Worm (Caenorhabditis elegans) whole organism, young adult: ENCODE data around the gene mrpl-39.

Source experiments
- B0336.3 ChIP-seq: fragments of 200-800 bp; sonication (Bioruptor generic); IDR thresholded peaks from 2 replicates; pipeline ENCODE4 v1.3.6; 2022; ENCODE audit warnings: missing genetic modification characterization, missing compliant biosample characterization
- C17E4.6 ChIP-seq: fragments of 200-800 bp; sonication (Bioruptor generic); IDR thresholded peaks from 2 replicates; pipeline ENCODE4 v1.3.6; 2022; ENCODE audit warnings: missing genetic modification reagents, missing genetic modification characterization, missing compliant biosample characterization
- D2030.7 ChIP-seq: fragments of 200-800 bp; sonication (Bioruptor generic); IDR thresholded peaks from 2 replicates; pipeline ENCODE4 v1.3.6; 2022; ENCODE audit warnings: missing genetic modification reagents, missing genetic modification characterization, missing compliant biosample characterization
- F33H1.4 ChIP-seq: fragments of 200-800 bp; sonication (Bioruptor generic); IDR thresholded peaks from 2 replicates; pipeline ENCODE4 v1.3.6; 2022; ENCODE audit warnings: missing genetic modification reagents, missing genetic modification characterization, missing compliant biosample characterization
- F52B5.7 ChIP-seq: sonication (generic microtip); optimal IDR thresholded peaks from 2 replicates; lab custom pipeline; 2016; ENCODE audit warnings: mild to moderate bottlenecking, missing genetic modification characterization, missing compliant biosample characterization
- K12H6.12 ChIP-seq: fragments of 200-800 bp; sonication (Bioruptor generic); optimal IDR thresholded peaks from 2 replicates; lab custom pipeline; 2018; ENCODE audit warnings: mild to moderate bottlenecking, missing genetic modification characterization, missing compliant biosample characterization
- Y53F4B.3 ChIP-seq: fragments of 200-800 bp; sonication (Bioruptor generic); IDR thresholded peaks from 2 replicates; pipeline ENCODE4 v1.3.6; 2022; ENCODE audit warnings: missing genetic modification reagents, missing genetic modification characterization, missing compliant biosample characterization
- Y79H2A.3 ChIP-seq: fragments of 200-800 bp; sonication (Bioruptor generic); conservative IDR thresholded peaks from 2 replicates; pipeline ENCODE4 v1.3.6; 2022; ENCODE audit warnings: missing genetic modification reagents, missing genetic modification characterization, missing compliant biosample characterization
- Y95B8A.8 ChIP-seq: fragments of 200-800 bp; sonication (Bioruptor generic); IDR thresholded peaks from 2 replicates; pipeline ENCODE4 v1.3.6; 2022; ENCODE audit warnings: missing genetic modification reagents, missing genetic modification characterization, missing compliant biosample characterization
- akir-1 ChIP-seq: fragments of 200-800 bp; sonication (Bioruptor generic); optimal IDR thresholded peaks from 2 replicates; lab custom pipeline; 2018; ENCODE audit warnings: mild to moderate bottlenecking, missing genetic modification characterization, moderate library complexity, missing compliant biosample characterization
- aptf-2 ChIP-seq: fragments of 200-800 bp; sonication (Bioruptor generic); conservative IDR thresholded peaks from 2 replicates; pipeline ENCODE4 v1.3.6; 2022; ENCODE audit warnings: missing genetic modification reagents, missing genetic modification characterization, missing compliant biosample characterization
- athp-1 ChIP-seq: sonication (generic microtip); optimal IDR thresholded peaks from 2 replicates; lab custom pipeline; 2017; ENCODE audit warnings: mild to moderate bottlenecking, missing genetic modification characterization, missing compliant biosample characterization
- attf-5 ChIP-seq: fragments of 200-800 bp; sonication (Bioruptor generic); optimal IDR thresholded peaks from 2 replicates; lab custom pipeline; 2018; ENCODE audit warnings: mild to moderate bottlenecking, missing genetic modification characterization, missing compliant biosample characterization
- attf-6 ChIP-seq: fragments of 200-800 bp; sonication (Bioruptor generic); IDR thresholded peaks from 2 replicates; pipeline ENCODE4 v1.3.6; 2022; ENCODE audit warnings: missing genetic modification reagents, missing genetic modification characterization, missing compliant biosample characterization
- bed-2 ChIP-seq: fragments of 200-800 bp; sonication (Bioruptor generic); IDR thresholded peaks from 2 replicates; pipeline ENCODE4 v1.3.6; 2022; ENCODE audit warnings: missing genetic modification reagents, missing genetic modification characterization, missing compliant biosample characterization
- cebp-1 ChIP-seq, 2 experiments: fragments of 200-800 bp in 1 of 2; sonication (Bioruptor generic) in 1 of 2; sonication (generic microtip) in 1 of 2; IDR thresholded peaks in 1 of 2; optimal IDR thresholded peaks in 1 of 2; 2 replicates each; pipeline versions ENCODE4 v1.3.6 to Lab custom; 2017 to 2022; ENCODE audit warnings: missing compliant biosample characterization in 2 of 2, missing genetic modification characterization in 2 of 2, mild to moderate bottlenecking in 1 of 2, missing genetic modification reagents in 1 of 2, moderate library complexity in 1 of 2
- cebp-2 ChIP-seq: fragments of 200-800 bp; sonication (Bioruptor generic); IDR thresholded peaks from 2 replicates; pipeline ENCODE4 v1.3.6; 2022; ENCODE audit warnings: missing genetic modification characterization, missing compliant biosample characterization
- ceh-100 ChIP-seq: fragments of 200-800 bp; sonication (Bioruptor generic); IDR thresholded peaks from 2 replicates; pipeline ENCODE4 v1.3.6; 2022; ENCODE audit warnings: missing genetic modification reagents, missing genetic modification characterization, missing compliant biosample characterization
- ceh-27 ChIP-seq: fragments of 200-800 bp; sonication (Bioruptor generic); optimal IDR thresholded peaks from 2 replicates; lab custom pipeline; 2018; ENCODE audit warnings: mild to moderate bottlenecking, missing genetic modification characterization, moderate library complexity, missing compliant biosample characterization
- ceh-91 ChIP-seq: fragments of 200-800 bp; sonication (Bioruptor generic); IDR thresholded peaks from 2 replicates; pipeline ENCODE4 v1.3.6; 2022; ENCODE audit warnings: missing genetic modification reagents, missing genetic modification characterization, missing compliant biosample characterization
- dox-1 ChIP-seq: fragments of 200-800 bp; sonication (Bioruptor generic); IDR thresholded peaks from 2 replicates; pipeline ENCODE4 v1.3.6; 2022; ENCODE audit warnings: missing genetic modification reagents, missing genetic modification characterization, missing compliant biosample characterization
- dpff-1 ChIP-seq: sonication (generic microtip); optimal IDR thresholded peaks from 2 replicates; lab custom pipeline; 2017; ENCODE audit warnings: mild to moderate bottlenecking, missing genetic modification characterization, missing compliant biosample characterization
- egl-18 ChIP-seq: fragments of 200-800 bp; sonication (Bioruptor generic); IDR thresholded peaks from 2 replicates; pipeline ENCODE4 v1.3.6; 2022; ENCODE audit warnings: missing genetic modification reagents, missing genetic modification characterization, missing compliant biosample characterization
- egl-44 ChIP-seq: fragments of 200-800 bp; sonication (Bioruptor generic); IDR thresholded peaks from 2 replicates; pipeline ENCODE4 v1.3.6; 2022; ENCODE audit warnings: missing genetic modification reagents, missing genetic modification characterization, missing compliant biosample characterization
- egrh-3 ChIP-seq: fragments of 200-800 bp; sonication (Bioruptor generic); IDR thresholded peaks from 2 replicates; pipeline ENCODE4 v1.3.6; 2022; ENCODE audit warnings: missing genetic modification reagents, missing genetic modification characterization, missing compliant biosample characterization
- him-1 ChIP-seq: sonication (generic microtip); optimal IDR thresholded peaks from 2 replicates; lab custom pipeline; 2016; ENCODE audit warnings: missing genotype, missing genetic modification reagents, missing genetic modification characterization, missing compliant biosample characterization
- hlh-26 ChIP-seq: fragments of 200-800 bp; sonication (Bioruptor generic); conservative IDR thresholded peaks from 2 replicates; pipeline ENCODE4 v1.3.6; 2022; ENCODE audit warnings: missing genetic modification reagents, missing genetic modification characterization, missing compliant biosample characterization
- hmg-1.2 ChIP-seq: fragments of 200-800 bp; sonication (Bioruptor generic); IDR thresholded peaks from 2 replicates; pipeline ENCODE4 v1.3.6; 2022; ENCODE audit warnings: missing genetic modification reagents, missing genetic modification characterization, missing compliant biosample characterization
- hmg-20 ChIP-seq: fragments of 200-800 bp; sonication (Bioruptor generic); IDR thresholded peaks from 2 replicates; pipeline ENCODE4 v1.3.6; 2022; ENCODE audit warnings: missing genetic modification reagents, missing genetic modification characterization, missing compliant biosample characterization
- let-607 ChIP-seq, 2 experiments: fragments of 200-800 bp in 1 of 2; sonication (Bioruptor generic) in 1 of 2; sonication (generic microtip) in 1 of 2; optimal IDR thresholded peaks; 2 replicates each; lab custom pipeline; 2016 to 2018; ENCODE audit warnings: mild to moderate bottlenecking in 2 of 2, missing compliant biosample characterization in 2 of 2, missing genetic modification characterization in 2 of 2, moderate library complexity in 2 of 2, missing genotype in 1 of 2
- lin-26 ChIP-seq: fragments of 200-800 bp; sonication (Bioruptor generic); IDR thresholded peaks from 2 replicates; pipeline ENCODE4 v1.3.6; 2022; ENCODE audit warnings: missing genetic modification reagents, missing genetic modification characterization, missing compliant biosample characterization
- mcd-1 ChIP-seq: fragments of 200-800 bp; sonication (Bioruptor generic); IDR thresholded peaks from 2 replicates; pipeline ENCODE4 v1.3.6; 2022; ENCODE audit warnings: missing genetic modification reagents, missing genetic modification characterization, missing compliant biosample characterization
- nfya-1 ChIP-seq: sonication (generic microtip); optimal IDR thresholded peaks from 2 replicates; lab custom pipeline; 2017; ENCODE audit warnings: antibody characterized with exemption, missing compliant biosample characterization, missing genetic modification characterization, borderline replicate concordance; ENCODE audit not compliant: insufficient read depth
- nfyb-1 ChIP-seq: fragments of 200-800 bp; sonication (Bioruptor generic); IDR thresholded peaks from 2 replicates; pipeline ENCODE4 v1.3.6; 2022; ENCODE audit warnings: missing genetic modification reagents, missing genetic modification characterization, missing compliant biosample characterization
- nhr-80 ChIP-seq: sonication (generic microtip); optimal IDR thresholded peaks from 2 replicates; lab custom pipeline; 2016; ENCODE audit warnings: missing genetic modification characterization, missing compliant biosample characterization
- repo-1 ChIP-seq: sonication (generic microtip); optimal IDR thresholded peaks from 2 replicates; lab custom pipeline; 2017; ENCODE audit warnings: mild to moderate bottlenecking, missing genetic modification characterization, missing compliant biosample characterization
- rpc-1 ChIP-seq, 2 experiments: fragments of 150-350 bp in 1 of 2; sonication (generic microtip) in 1 of 2; optimal IDR thresholded peaks; 2 replicates each; lab custom pipeline; 2014 to 2018; ENCODE audit warnings: missing biosample characterization in 1 of 2, missing genetic modification characterization in 1 of 2, missing genetic modification reagents in 1 of 2, missing genotype in 1 of 2
- snpc-4 ChIP-seq, 5 experiments: fragments of 150-350 bp in 1 of 5; sonication (generic microtip) in 4 of 5; optimal IDR thresholded peaks; 2 replicates each; lab custom pipeline; 2014 to 2018; ENCODE audit warnings: missing genetic modification characterization in 5 of 5, missing biosample characterization in 3 of 5, antibody characterized with exemption in 2 of 5, mild to moderate bottlenecking in 2 of 5, missing compliant biosample characterization in 2 of 5, missing genotype in 2 of 5, moderate library complexity in 2 of 5, missing genetic modification reagents in 1 of 5
- unc-130 ChIP-seq: sonication (generic microtip); optimal IDR thresholded peaks from 2 replicates; lab custom pipeline; 2016; ENCODE audit warnings: missing genetic modification reagents, missing genetic modification characterization, missing compliant biosample characterization
- zfh-2 ChIP-seq: fragments of 200-800 bp; sonication (Bioruptor generic); conservative IDR thresholded peaks from 2 replicates; pipeline ENCODE4 v1.3.6; 2022; ENCODE audit warnings: missing genetic modification reagents, missing genetic modification characterization, missing compliant biosample characterization
- ztf-25 ChIP-seq: fragments of 200-800 bp; sonication (Bioruptor generic); IDR thresholded peaks from 2 replicates; pipeline ENCODE4 v1.3.6; 2022; ENCODE audit warnings: missing genetic modification reagents, missing genetic modification characterization, missing compliant biosample characterization
- ztf-3 ChIP-seq: fragments of 200-800 bp; sonication (Bioruptor generic); optimal IDR thresholded peaks from 2 replicates; lab custom pipeline; 2018; ENCODE audit warnings: mild to moderate bottlenecking, missing genetic modification characterization, missing compliant biosample characterization

The mrpl-39 gene

DNA sequence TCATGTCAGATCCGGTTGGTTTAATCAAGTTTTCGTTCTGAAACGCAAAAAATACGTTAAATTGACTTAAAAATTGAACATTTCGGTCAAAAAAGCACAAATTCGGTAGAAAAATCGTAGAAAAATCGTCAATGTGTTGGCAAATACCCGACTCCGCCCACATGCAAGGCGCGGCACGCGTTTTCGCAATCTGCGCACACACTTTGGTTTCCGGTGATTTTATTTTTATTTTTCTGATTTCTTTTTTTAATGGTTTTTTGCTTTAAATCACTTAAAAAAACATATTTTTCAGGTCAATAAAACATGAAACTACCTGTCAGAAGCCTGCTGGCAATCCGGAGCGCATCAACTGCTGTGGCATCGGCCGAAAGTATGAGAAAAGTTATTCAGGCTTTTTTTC, at the start of gene mrpl-39, which contains the start of gene gly-7:
Gene mrpl-39 (plus strand): TSS at position 293 of the 400 bp plus-strand sequence.
Gene gly-7 (minus strand): TSS at position 37 of the 400 bp plus-strand sequence.
- TF ChIP-seq dpff-1 (tag; lab: Kevin White, UChicago) (no peak), cebp-1 (GFP tag; IDR thresholded peaks at IDR 0.05; lab: Robert Waterston, UW) (no peak), cebp-1 (tag; optimal IDR thresholded peaks at IDR 0.05; lab: Kevin White, UChicago) (peak; percentile 46), lin-26 (no peak), ceh-27 (no peak), dox-1 (GFP tag; lab: Robert Waterston, UW) (0 out of 2 replicates have a peak, but pooled peaks have one; percentile 17), hlh-26 (GFP tag; lab: Robert Waterston, UW) (no peak), snpc-4 (GFP tag; optimal IDR thresholded peaks at IDR 0.05; lab: Kevin White, UChicago) (no peak), snpc-4 (tag; optimal IDR thresholded peaks at IDR 0.05; lab: Kevin White, UChicago) (peak in 1 of 4 experiments; percentile 5), akir-1 (GFP tag; lab: Kevin White, UChicago) (no peak), ztf-3 (no peak), mcd-1 (peak; percentile 23; the same call in 1 of the 2 replicates), Y53F4B.3 (GFP tag; lab: Robert Waterston, UW) (no peak), aptf-2 (GFP tag; lab: Robert Waterston, UW) (no peak), Y79H2A.3 (GFP tag; lab: Robert Waterston, UW) (no peak), athp-1 (no peak), ceh-100 (GFP tag; lab: Robert Waterston, UW) (no peak), F33H1.4 (GFP tag; lab: Robert Waterston, UW) (no peak), rpc-1 (optimal IDR thresholded peaks at IDR 0.05; lab: Kevin White, UChicago) (peak; percentile 18), rpc-1 (tag; optimal IDR thresholded peaks at IDR 0.05; lab: Kevin White, UChicago) (no peak), K12H6.12 (tag; lab: Kevin White, UChicago) (no peak), bed-2 (no peak), egrh-3 (GFP tag; lab: Robert Waterston, UW) (no peak), Y95B8A.8 (GFP tag; lab: Robert Waterston, UW) (no peak), cebp-2 (GFP tag; lab: Robert Waterston, UW) (no peak), hmg-20 (no peak)
- TF ChIP-seq, all 124 proteins: peak for 5

DNA sequence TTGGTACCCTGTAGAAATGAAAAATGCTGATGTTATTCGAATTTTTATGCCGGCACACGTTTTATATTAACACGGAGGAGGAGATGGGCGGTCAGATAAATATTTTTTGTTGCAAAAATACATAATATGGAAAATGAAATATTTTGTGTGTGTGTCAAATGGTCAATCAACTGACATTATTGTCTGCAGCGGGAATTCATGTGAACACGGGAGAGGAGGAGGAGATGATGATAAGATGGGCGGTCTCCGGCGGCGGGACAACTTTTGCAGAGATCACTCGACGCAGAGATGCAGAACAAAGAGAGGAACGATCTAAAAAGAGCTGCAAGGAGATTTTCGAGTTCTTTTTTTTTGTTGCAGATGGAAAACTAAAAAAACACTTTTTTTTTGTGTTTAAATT, 49.7 kb upstream of the mrpl-39 start, which contains the start of gene dhs-13:
Gene dhs-13 (minus strand): TSS at position 8 of the 400 bp plus-strand sequence.
- TF ChIP-seq Y53F4B.3 (GFP tag; lab: Robert Waterston, UW) (no peak), let-607 (tag; optimal IDR thresholded peaks at IDR 0.05; lab: Kevin White, UChicago) (no peak), B0336.3 (peak; percentile 36; the same call in 1 of the 2 replicates), dox-1 (GFP tag; lab: Robert Waterston, UW) (peak; percentile 52; the same call in 1 of the 2 replicates), attf-5 (GFP tag; lab: Kevin White, UChicago) (peak; percentile 20), F52B5.7 (no peak), nfya-1 (tag; lab: Kevin White, UChicago) (no peak), ztf-25 (GFP tag; lab: Robert Waterston, UW) (no peak), nfyb-1 (GFP tag; lab: Robert Waterston, UW) (no peak), unc-130 (GFP tag; lab: Kevin White, UChicago) (no peak), him-1 (no peak), ceh-91 (GFP tag; lab: Robert Waterston, UW) (no peak), C17E4.6 (no peak), egl-44 (no peak), nhr-80 (tag; lab: Kevin White, UChicago) (peak; percentile 61), K12H6.12 (tag; lab: Kevin White, UChicago) (no peak), cebp-1 (GFP tag; IDR thresholded peaks at IDR 0.05; lab: Robert Waterston, UW) (no peak), cebp-1 (tag; optimal IDR thresholded peaks at IDR 0.05; lab: Kevin White, UChicago) (peak; percentile 42), egl-18 (GFP tag; lab: Robert Waterston, UW) (no peak), attf-6 (GFP tag; lab: Robert Waterston, UW) (no peak), zfh-2 (GFP tag; lab: Robert Waterston, UW) (0 out of 2 replicates have a peak, but pooled peaks have one; percentile 23), repo-1 (no peak), hmg-1.2 (GFP tag; lab: Robert Waterston, UW) (peak; percentile 16; the same call in 1 of the 2 replicates), D2030.7 (no peak)
